Worm (Caenorhabditis elegans): Measurements from ENCODE around the gene test-1.

DNA sequence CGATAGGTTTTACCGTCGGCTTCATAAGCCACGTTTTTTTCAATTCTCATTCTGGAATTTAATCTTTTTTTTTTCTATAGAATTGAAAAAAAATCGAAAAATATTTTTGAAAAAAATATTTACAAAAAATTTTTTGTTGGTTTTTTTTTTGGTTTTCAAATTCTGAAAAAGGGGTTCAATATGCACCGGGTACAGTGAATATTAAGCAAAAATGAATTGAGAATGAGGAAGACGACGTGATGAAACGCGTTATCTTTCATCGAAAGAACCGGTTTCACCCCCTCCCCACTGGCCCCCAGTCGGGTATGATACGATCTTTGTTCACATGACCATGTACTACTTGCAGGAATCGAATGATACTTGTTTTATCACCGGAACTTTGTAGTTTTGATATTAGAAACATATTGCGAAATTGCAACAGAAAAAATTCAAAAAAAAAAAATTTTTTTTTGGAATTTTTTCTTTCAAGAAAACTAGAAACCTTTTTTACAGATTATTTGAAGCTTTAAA, 12.6 kb downstream of the test-1 start, which contains the start of gene C54E4.5:
- no peak for TF ChIP-seq tab-1 (GFP tag; IDR thresholded peaks at IDR 0.05)
- TF ChIP-seq cog-1 (tag; optimal IDR thresholded peaks at IDR 0.05), result no peak
- TF ChIP-seq flt-1 (GFP tag; IDR thresholded peaks at IDR 0.05), result no peak
- no peak for TF ChIP-seq ztf-29 (GFP tag; IDR thresholded peaks at IDR 0.05)
- no peak for TF ChIP-seq T22C8.4 (GFP tag; IDR thresholded peaks at IDR 0.05)
- no peak for TF ChIP-seq klf-2 (GFP tag; conservative IDR thresholded peaks at IDR 0.05)
